Fruit fly (Drosophila melanogaster): Measurements from ENCODE around the gene TrissinR.

dm6 chr2L:5890556-5890955 lies 66.8 kb downstream of the TrissinR start:
- TF ChIP-seq CG10565 (GFP tag; optimal IDR thresholded peaks at IDR 0.05) (no peak), ems (GFP tag; optimal IDR thresholded peaks at IDR 0.05) (no peak), Bdp1 (GFP tag; optimal IDR thresholded peaks at IDR 0.05) (no peak), kni (GFP tag; optimal IDR thresholded peaks at IDR 0.05) (no peak), klu (GFP tag; IDR thresholded peaks at IDR 0.05) (no peak), CG7556 (GFP tag; optimal IDR thresholded peaks at IDR 0.05) (no peak), fd96Cb (tag; optimal IDR thresholded peaks at IDR 0.05) (no peak), inv (GFP tag; IDR thresholded peaks at IDR 0.05; ENCODE audit: partially characterized antibody) (no peak), dm (GFP tag; optimal IDR thresholded peaks at IDR 0.05) (no peak), Hr3 (GFP tag; optimal IDR thresholded peaks at IDR 0.05) (no peak), Dad (GFP tag; optimal IDR thresholded peaks at IDR 0.05) (no peak), CG12769 (tag; optimal IDR thresholded peaks at IDR 0.05) (no peak), sim (GFP tag; IDR thresholded peaks at IDR 0.05) (no peak), fru (optimal IDR thresholded peaks at IDR 0.05) (no peak)
